Fruit fly (Drosophila melanogaster) whole organism, embryonic: ENCODE measurements around the gene CG15141.

ENCODE experiments used
- Atf-2 ChIP-seq: fragments of 200-800 bp; sonication (Bioruptor generic); optimal IDR thresholded peaks from 2 replicates; lab custom pipeline; 2016; ENCODE audit warnings: missing biosample characterization, missing genetic modification characterization
- CG1024 ChIP-seq: fragments of 200-800 bp; sonication (Bioruptor generic); IDR thresholded peaks from 2 replicates; pipeline ENCODE4 v1.3.6; 2022; ENCODE audit warnings: missing biosample characterization, missing genetic modification characterization
- CG18262 ChIP-seq: fragments of 200-800 bp; optimal IDR thresholded peaks from 3 replicates; lab custom pipeline; 2019; ENCODE audit warnings: missing biosample characterization, mild to moderate bottlenecking, missing genetic modification characterization, moderate library complexity
- CG1832 ChIP-seq: fragments of 200-800 bp; sonication (Bioruptor generic); optimal IDR thresholded peaks from 2 replicates; lab custom pipeline; 2017; ENCODE audit warnings: missing biosample characterization, mild to moderate bottlenecking, missing genetic modification characterization, inconsistent platforms
- CG18619 ChIP-seq: fragments of 200-800 bp; sonication (Bioruptor generic); optimal IDR thresholded peaks from 3 replicates; lab custom pipeline; 2017; ENCODE audit warnings: missing biosample characterization, mild to moderate bottlenecking, missing genetic modification characterization
- CG33213 ChIP-seq: fragments of 200-800 bp; sonication (Bioruptor generic); optimal IDR thresholded peaks from 3 replicates; lab custom pipeline; 2016; ENCODE audit warnings: missing biosample characterization, missing genetic modification characterization
- CG4360 ChIP-seq: fragments of 200-800 bp; sonication (Bioruptor generic); IDR thresholded peaks from 2 replicates; pipeline ENCODE4 v1.3.6; 2022; ENCODE audit warnings: missing biosample characterization, missing genetic modification characterization
- CG4404 ChIP-seq: fragments of 200-800 bp; sonication (Bioruptor generic); IDR thresholded peaks from 2 replicates; pipeline ENCODE4 v1.3.6; 2022; ENCODE audit warnings: missing biosample characterization, missing genetic modification characterization
- CG4707 ChIP-seq: fragments of 200-800 bp; sonication (Bioruptor generic); optimal IDR thresholded peaks from 2 replicates; lab custom pipeline; 2018; ENCODE audit warnings: missing biosample characterization, mild to moderate bottlenecking, missing genetic modification characterization, moderate library complexity
- CG6272 ChIP-seq: fragments of 200-800 bp; sonication (Bioruptor generic); IDR thresholded peaks from 2 replicates; pipeline ENCODE4 v1.3.6; 2022; ENCODE audit warnings: missing biosample characterization, missing genetic modification characterization
- CG7839 ChIP-seq: fragments of 200-800 bp; sonication (Bioruptor generic); optimal IDR thresholded peaks from 3 replicates; lab custom pipeline; 2018; ENCODE audit warnings: missing biosample characterization, mild to moderate bottlenecking, missing genetic modification characterization, moderate library complexity
- CG8765 ChIP-seq: fragments of 200-800 bp; sonication (Bioruptor generic); IDR thresholded peaks from 2 replicates; pipeline ENCODE4 v1.3.6; 2022; ENCODE audit warnings: missing biosample characterization, missing genetic modification characterization
- CG9609 ChIP-seq: fragments of 200-800 bp; sonication (Bioruptor generic); optimal IDR thresholded peaks from 3 replicates; lab custom pipeline; 2016; ENCODE audit warnings: missing biosample characterization, missing genetic modification characterization
- CG9727 ChIP-seq: fragments of 200-800 bp; sonication (Bioruptor generic); optimal IDR thresholded peaks from 3 replicates; lab custom pipeline; 2017; ENCODE audit warnings: missing biosample characterization, mild to moderate bottlenecking, missing genetic modification characterization
- D19A ChIP-seq: fragments of 200-800 bp; optimal IDR thresholded peaks from 3 replicates; lab custom pipeline; 2019; ENCODE audit warnings: missing biosample characterization, mild to moderate bottlenecking, missing genetic modification characterization, moderate library complexity
- Dref ChIP-seq: fragments of 200-800 bp; sonication (Bioruptor generic); IDR thresholded peaks from 2 replicates; pipeline ENCODE4 v1.3.6; 2022; ENCODE audit warnings: missing biosample characterization, missing genetic modification characterization
- GATAe ChIP-seq: fragments of 200-800 bp; sonication (Bioruptor generic); conservative IDR thresholded peaks from 2 replicates; pipeline ENCODE4 v1.3.6; 2022; ENCODE audit warnings: missing biosample characterization, missing genetic modification characterization
- Gug ChIP-seq: fragments of 200-800 bp; sonication (Bioruptor generic); IDR thresholded peaks from 4 replicates; pipeline ENCODE4 v1.3.6; 2022; ENCODE audit warnings: missing biosample characterization, missing genetic modification characterization
- HLHmδ ChIP-seq: fragments of 200-800 bp; sonication (Bioruptor generic); optimal IDR thresholded peaks from 2 replicates; lab custom pipeline; 2018; ENCODE audit warnings: missing biosample characterization, mild to moderate bottlenecking, missing genetic modification characterization, moderate library complexity
- Hey ChIP-seq: fragments of 200-800 bp; sonication (Bioruptor generic); optimal IDR thresholded peaks from 3 replicates; lab custom pipeline; 2018; ENCODE audit warnings: missing biosample characterization, mild to moderate bottlenecking, missing genetic modification characterization
- HmgD ChIP-seq: fragments of 200-800 bp; sonication (Bioruptor generic); optimal IDR thresholded peaks from 3 replicates; lab custom pipeline; 2016; ENCODE audit warnings: missing biosample characterization, missing genetic modification characterization
- Hr39 ChIP-seq: fragments of >200 bp; optimal IDR thresholded peaks from 2 replicates; lab custom pipeline; 2017
- Jarid2 ChIP-seq: fragments of 200-800 bp; sonication (Bioruptor generic); optimal IDR thresholded peaks from 3 replicates; lab custom pipeline; 2017; ENCODE audit warnings: mild to moderate bottlenecking, missing biosample characterization, missing genetic modification reagents, missing genetic modification characterization
- Lpt ChIP-seq: fragments of >200 bp; optimal IDR thresholded peaks from 2 replicates; lab custom pipeline; 2018; ENCODE audit warnings: missing biosample characterization, missing genetic modification characterization
- NC2β ChIP-seq: fragments of 200-800 bp; sonication (Bioruptor generic); optimal IDR thresholded peaks from 2 replicates; lab custom pipeline; 2016; ENCODE audit warnings: missing biosample characterization, missing genetic modification characterization
- NFAT ChIP-seq: fragments of 200-800 bp; sonication (Bioruptor generic); IDR thresholded peaks from 2 replicates; pipeline ENCODE4 v1.3.6; 2022; ENCODE audit warnings: missing biosample characterization, missing genetic modification characterization
- Nf-YB ChIP-seq: fragments of 200-800 bp; sonication (Bioruptor generic); optimal IDR thresholded peaks from 3 replicates; lab custom pipeline; 2019; ENCODE audit warnings: missing biosample characterization, mild to moderate bottlenecking, missing genetic modification characterization, moderate library complexity
- PHDP ChIP-seq: fragments of 200-800 bp; sonication (Bioruptor generic); optimal IDR thresholded peaks from 3 replicates; lab custom pipeline; 2018; ENCODE audit warnings: missing biosample characterization, mild to moderate bottlenecking, missing genetic modification characterization, moderate library complexity
- Scr ChIP-seq: fragments of 200-800 bp; sonication (Bioruptor generic); IDR thresholded peaks from 2 replicates; pipeline ENCODE4 v1.3.6; 2022; ENCODE audit warnings: missing biosample characterization, missing genetic modification characterization; ENCODE audit not compliant: partially characterized antibody
- Side ChIP-seq: fragments of 200-800 bp; sonication (Bioruptor generic); optimal IDR thresholded peaks from 2 replicates; lab custom pipeline; 2016; ENCODE audit warnings: missing biosample characterization, missing genetic modification characterization
- Xbp1 ChIP-seq: fragments of 200-800 bp; sonication (Bioruptor generic); optimal IDR thresholded peaks from 3 replicates; lab custom pipeline; 2016; ENCODE audit warnings: missing biosample characterization, mild to moderate bottlenecking, missing genetic modification characterization
- al ChIP-seq: fragments of 200-800 bp; sonication (Bioruptor generic); IDR thresholded peaks from 2 replicates; pipeline ENCODE4 v1.3.6; 2022; ENCODE audit warnings: missing biosample characterization, missing genetic modification characterization
- amos ChIP-seq: fragments of 200-800 bp; sonication (Bioruptor generic); IDR thresholded peaks from 2 replicates; pipeline ENCODE4 v1.3.6; 2022; ENCODE audit warnings: missing biosample characterization, missing genetic modification characterization; ENCODE audit not compliant: partially characterized antibody
- ara ChIP-seq: fragments of 200-800 bp; sonication (Bioruptor generic); IDR thresholded peaks from 2 replicates; pipeline ENCODE4 v1.3.6; 2022; ENCODE audit warnings: missing biosample characterization, missing genetic modification characterization
- chn ChIP-seq: fragments of 200-800 bp; sonication (Bioruptor generic); optimal IDR thresholded peaks from 2 replicates; lab custom pipeline; 2016; ENCODE audit warnings: missing biosample characterization, missing genetic modification characterization
- ci ChIP-seq: fragments of 200-800 bp; sonication (Bioruptor generic); IDR thresholded peaks from 3 replicates; pipeline ENCODE4 v1.3.6; 2022; ENCODE audit warnings: missing biosample characterization, missing genetic modification characterization
- crp ChIP-seq, 2 experiments: fragments of 200-800 bp; sonication (Bioruptor generic); optimal IDR thresholded peaks; 2 replicates in 1 of 2; 3 replicates in 1 of 2; lab custom pipeline; 2017; ENCODE audit warnings: missing biosample characterization in 2 of 2, missing genetic modification characterization in 2 of 2, mild to moderate bottlenecking in 1 of 2, moderate library complexity in 1 of 2
- hkb ChIP-seq, 2 experiments: fragments of 200-800 bp in 1 of 2; fragments of >200 bp in 1 of 2; sonication (Bioruptor generic) in 1 of 2; IDR thresholded peaks in 1 of 2; optimal IDR thresholded peaks in 1 of 2; 2 replicates each; pipeline versions ENCODE4 v1.3.6 to Lab custom; 2017 to 2022; ENCODE audit warnings: missing biosample characterization in 1 of 2, missing genetic modification characterization in 1 of 2
- ind ChIP-seq: fragments of 200-800 bp; sonication (Bioruptor generic); optimal IDR thresholded peaks from 3 replicates; lab custom pipeline; 2016; ENCODE audit warnings: missing biosample characterization, missing genetic modification characterization
- mam ChIP-seq: fragments of 200-800 bp; sonication (Bioruptor generic); optimal IDR thresholded peaks from 3 replicates; lab custom pipeline; 2016; ENCODE audit warnings: missing biosample characterization, missing genetic modification characterization
- nmo ChIP-seq: fragments of 200-800 bp; sonication (Bioruptor generic); optimal IDR thresholded peaks from 2 replicates; lab custom pipeline; 2018; ENCODE audit warnings: missing biosample characterization, mild to moderate bottlenecking, missing genetic modification characterization, moderate library complexity
- odd ChIP-seq: fragments of 200-800 bp; sonication (Bioruptor generic); optimal IDR thresholded peaks from 2 replicates; lab custom pipeline; 2017; ENCODE audit warnings: missing biosample characterization, mild to moderate bottlenecking, missing genetic modification characterization
- schlank ChIP-seq: fragments of 200-800 bp; sonication (Bioruptor generic); optimal IDR thresholded peaks from 2 replicates; lab custom pipeline; 2018; ENCODE audit warnings: missing biosample characterization, mild to moderate bottlenecking, missing genetic modification characterization
- seq ChIP-seq: fragments of 200-800 bp; sonication (Bioruptor generic); IDR thresholded peaks from 2 replicates; pipeline ENCODE4 v1.3.6; 2022; ENCODE audit warnings: missing biosample characterization, missing genetic modification characterization
- slp2 ChIP-seq: fragments of 200-800 bp; sonication (Bioruptor generic); optimal IDR thresholded peaks from 2 replicates; lab custom pipeline; 2016; ENCODE audit warnings: missing biosample characterization, missing genetic modification characterization
- sna ChIP-seq: fragments of 200-800 bp; sonication (Bioruptor generic); IDR thresholded peaks from 2 replicates; pipeline ENCODE4 v1.3.6; 2022; ENCODE audit warnings: missing biosample characterization, missing genetic modification characterization; ENCODE audit not compliant: partially characterized antibody
- toy ChIP-seq: fragments of 200-800 bp; sonication (Bioruptor generic); IDR thresholded peaks from 2 replicates; pipeline ENCODE4 v1.3.6; 2022; ENCODE audit warnings: missing biosample characterization, missing genetic modification characterization
- tx ChIP-seq: fragments of 200-800 bp; sonication (Bioruptor generic); optimal IDR thresholded peaks from 2 replicates; lab custom pipeline; 2016; ENCODE audit warnings: missing biosample characterization, missing genetic modification characterization
- zen ChIP-seq: fragments of 200-800 bp; sonication (Bioruptor generic); optimal IDR thresholded peaks from 3 replicates; lab custom pipeline; 2018; ENCODE audit warnings: missing biosample characterization, mild to moderate bottlenecking, missing genetic modification characterization, moderate library complexity

Gene CG15141

DNA sequence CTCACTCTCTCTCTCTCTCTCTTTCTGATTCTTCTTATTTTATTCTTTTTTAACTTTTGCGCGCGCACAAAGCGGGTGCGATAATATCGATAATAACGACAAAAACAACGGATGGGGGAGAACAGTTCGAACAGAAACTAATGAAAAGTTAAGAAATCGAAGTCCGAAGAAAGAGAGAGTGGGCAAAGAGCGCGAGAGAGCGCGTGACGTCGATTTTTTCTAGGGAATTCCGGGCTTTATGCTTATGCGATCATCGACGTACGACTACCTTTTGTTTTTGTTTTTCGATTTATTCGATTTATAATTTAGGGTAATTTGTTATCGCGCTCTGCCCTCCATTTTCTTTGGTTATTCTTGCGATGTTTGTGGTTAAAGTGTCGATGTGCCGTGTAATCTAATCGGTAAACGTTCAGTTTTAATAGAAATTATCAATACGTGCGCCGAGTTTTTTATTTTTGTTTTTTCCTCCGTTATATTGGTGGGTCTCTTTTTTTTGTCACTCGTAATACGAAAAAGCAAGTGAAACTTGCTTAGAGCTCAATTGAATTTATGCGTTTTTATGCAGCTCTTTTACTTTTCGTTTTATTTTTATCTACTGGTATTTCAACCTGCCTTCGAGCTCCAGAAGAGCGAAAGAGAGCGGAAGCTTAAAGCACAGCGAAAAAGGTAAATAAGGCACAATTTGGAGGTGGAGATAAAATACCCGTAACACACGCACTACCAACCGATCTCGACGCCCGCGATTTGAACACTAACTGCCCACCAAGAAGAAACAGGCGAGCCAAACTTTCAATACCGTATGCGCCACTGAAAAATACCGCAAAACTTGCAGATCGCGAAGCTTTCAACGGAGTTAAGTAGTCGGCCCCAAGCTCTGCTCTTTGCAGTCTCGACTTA lies 39.4 kb downstream of the CG15141 start, which contains the start of gene dl (continued):
- TF ChIP-seq D19A (peak; percentile 10), Nf-YB (no peak), slp2 (GFP tag; lab: Kevin White, UChicago) (no peak), ci (GFP tag; lab: Robert Waterston, UW) (peak; percentile 53; the same call in 2 of the 3 replicates), HLHmδ (GFP tag; lab: Kevin White, UChicago) (no peak), Scr (peak; percentile 35; the same call in 1 of the 2 replicates), mam (no peak), tx (GFP tag; lab: Kevin White, UChicago) (no peak), hkb (optimal IDR thresholded peaks at IDR 0.05; lab: Kevin White, UChicago) (no peak), hkb (GFP tag; IDR thresholded peaks at IDR 0.05; lab: Robert Waterston, UW) (peak; percentile 9; the same call in 1 of the 2 replicates), toy (GFP tag; lab: Robert Waterston, UW) (no peak), CG6272 (no peak), Hey (tag; lab: Kevin White, UChicago) (no peak), chn (GFP tag; lab: Kevin White, UChicago) (no peak), sna (GFP tag; lab: Robert Waterston, UW) (no peak), schlank (peak; percentile 12), NC2β (GFP tag; lab: Kevin White, UChicago) (no peak), CG1832 (no peak), zen (tag; lab: Kevin White, UChicago) (no peak), CG9727 (GFP tag; lab: Kevin White, UChicago) (no peak), CG33213 (GFP tag; lab: Kevin White, UChicago) (no peak), CG18262 (tag; lab: Kevin White, UChicago) (peak; percentile 5), CG4707 (no peak), CG1024 (GFP tag; lab: Robert Waterston, UW) (no peak), Atf-2 (GFP tag; lab: Kevin White, UChicago) (no peak), CG4360 (GFP tag; lab: Robert Waterston, UW) (no peak), al (GFP tag; lab: Robert Waterston, UW) (no peak), Gug (GFP tag; lab: Robert Waterston, UW) (no peak), Lpt (GFP tag; lab: Kevin White, UChicago) (no peak), amos (GFP tag; lab: Robert Waterston, UW) (no peak; the same call in 1 of the 2 replicates), NFAT (GFP tag; lab: Robert Waterston, UW) (peak; percentile 46; the same call in 1 of the 2 replicates), Jarid2 (GFP tag; lab: Kevin White, UChicago) (peak; percentile 90), Xbp1 (GFP tag; lab: Kevin White, UChicago) (no peak), CG4404 (GFP tag; lab: Robert Waterston, UW) (no peak), crp (GFP tag; optimal IDR thresholded peaks at IDR 0.05; lab: Kevin White, UChicago) (no peak), HmgD (GFP tag; lab: Kevin White, UChicago) (no peak), PHDP (tag; lab: Kevin White, UChicago) (no peak), Dref (GFP tag; lab: Robert Waterston, UW) (no peak), Hr39 (lab: Kevin White, UChicago) (no peak), ind (GFP tag; lab: Kevin White, UChicago) (no peak), GATAe (GFP tag; lab: Robert Waterston, UW) (peak; percentile 18; the same call in 1 of the 2 replicates), CG8765 (GFP tag; lab: Robert Waterston, UW) (no peak), odd (no peak), CG18619 (GFP tag; lab: Kevin White, UChicago) (no peak), CG9609 (GFP tag; lab: Kevin White, UChicago) (no peak), CG7839 (tag; lab: Kevin White, UChicago) (no peak), ara (0 out of 2 replicates have a peak, but pooled peaks have one; percentile 13), nmo (GFP tag; lab: Kevin White, UChicago) (no peak), Side (GFP tag; lab: Kevin White, UChicago) (no peak), seq (no peak)
